Worm (Caenorhabditis elegans) whole organism, midembryonic: ENCODE measurements around the gene ZK1010.5.

Experiments
- T22C8.4 ChIP-seq: fragments of 200-800 bp; sonication (Bioruptor generic); IDR thresholded peaks from 2 replicates; pipeline ENCODE4 v1.3.6; 2022; ENCODE audit warnings: missing genetic modification characterization, missing compliant biosample characterization
- cog-1 ChIP-seq: sonication (generic microtip); optimal IDR thresholded peaks from 2 replicates; lab custom pipeline; 2016; ENCODE audit warnings: missing genetic modification characterization, missing compliant biosample characterization
- flt-1 ChIP-seq: fragments of 200-800 bp; sonication (Bioruptor generic); IDR thresholded peaks from 2 replicates; pipeline ENCODE4 v1.3.6; 2022; ENCODE audit warnings: missing genetic modification characterization, missing compliant biosample characterization
- klf-2 ChIP-seq: fragments of 200-800 bp; sonication (Bioruptor generic); conservative IDR thresholded peaks from 2 replicates; pipeline ENCODE4 v1.3.6; 2022; ENCODE audit warnings: missing genetic modification reagents, missing genetic modification characterization, missing compliant biosample characterization
- med-1 ChIP-seq: sonication (generic microtip); optimal IDR thresholded peaks from 2 replicates; lab custom pipeline; 2017; ENCODE audit warnings: missing genetic modification characterization, mild to moderate bottlenecking, missing compliant biosample characterization, antibody characterized with exemption, missing genetic modification reagents; ENCODE audit not compliant: insufficient read depth
- ref-1 ChIP-seq: fragments of 200-800 bp; sonication (Bioruptor generic); conservative IDR thresholded peaks from 2 replicates; pipeline ENCODE4 v1.3.6; 2022; ENCODE audit warnings: missing genetic modification reagents, missing genetic modification characterization, missing compliant biosample characterization
- tab-1 ChIP-seq: fragments of 200-800 bp; sonication (Bioruptor generic); IDR thresholded peaks from 2 replicates; pipeline ENCODE4 v1.3.6; 2022; ENCODE audit warnings: missing genetic modification characterization, missing compliant biosample characterization
- ztf-23 ChIP-seq: fragments of 200-800 bp; sonication (Bioruptor generic); IDR thresholded peaks from 2 replicates; pipeline ENCODE4 v1.3.6; 2022; ENCODE audit warnings: missing genetic modification reagents, missing genetic modification characterization, missing compliant biosample characterization
- ztf-29 ChIP-seq: fragments of 200-800 bp; sonication (Bioruptor generic); IDR thresholded peaks from 2 replicates; pipeline ENCODE4 v1.3.6; 2022; ENCODE audit warnings: missing genetic modification reagents, missing genetic modification characterization, missing compliant biosample characterization

The ZK1010.5 gene

ce11 chrIII:12993055-12993454 is 5.7 kb upstream of the ZK1010.5 start:
- no peak for TF ChIP-seq ztf-29 (GFP tag; lab: Robert Waterston, UW)
- TF ChIP-seq ref-1 (GFP tag; lab: Robert Waterston, UW): no peak
- no peak for TF ChIP-seq tab-1 (GFP tag; lab: Robert Waterston, UW)
- no peak for TF ChIP-seq cog-1
- TF ChIP-seq ztf-23: no peak
- TF ChIP-seq klf-2 (GFP tag; lab: Robert Waterston, UW): no peak
- TF ChIP-seq med-1 (GFP tag; lab: Kevin White, UChicago): no peak
- TF ChIP-seq T22C8.4 (GFP tag; lab: Robert Waterston, UW): no peak

- TF ChIP-seq med-1 (GFP tag; lab: Kevin White, UChicago) (no peak), tab-1 (GFP tag; lab: Robert Waterston, UW) (no peak), ztf-23 (no peak), cog-1 (no peak), flt-1 (GFP tag; lab: Robert Waterston, UW) (no peak), klf-2 (GFP tag; lab: Robert Waterston, UW) (no peak), ztf-29 (GFP tag; lab: Robert Waterston, UW) (no peak), T22C8.4 (GFP tag; lab: Robert Waterston, UW) (no peak), ref-1 (GFP tag; lab: Robert Waterston, UW) (no peak)
These were observed 3.7 kb upstream of the ZK1010.5 start, which contains the start of gene ZK1010.12 for ce11 chrIII:12990997-12991396. Gene ZK1010.12 (plus strand): TSS chrIII:12991297.

ce11 chrIII:12980770-12981169 is 6.5 kb downstream of the ZK1010.5 start, which contains the start of gene ZK1010.4:
Gene ZK1010.4 (plus strand): TSS chrIII:12981070.
- TF ChIP-seq ztf-23 (no peak), ztf-29 (GFP tag; lab: Robert Waterston, UW) (no peak), T22C8.4 (GFP tag; lab: Robert Waterston, UW) (no peak), flt-1 (GFP tag; lab: Robert Waterston, UW) (no peak), tab-1 (GFP tag; lab: Robert Waterston, UW) (no peak), cog-1 (no peak), klf-2 (GFP tag; lab: Robert Waterston, UW) (no peak), ref-1 (GFP tag; lab: Robert Waterston, UW) (no peak), med-1 (GFP tag; lab: Kevin White, UChicago) (no peak)

- TF ChIP-seq ztf-29 (GFP tag; lab: Robert Waterston, UW) (no peak), cog-1 (peak; percentile 10), ztf-23 (0 out of 2 replicates have a peak, but pooled peaks have one; percentile 25), T22C8.4 (GFP tag; lab: Robert Waterston, UW) (peak; percentile 26; the same call in 1 of the 2 replicates)
These were observed 8.7 kb downstream of the ZK1010.5 start, which contains the start of the genes ubq-2 and frg-1 for ce11 chrIII:12978473-12979174. Gene ubq-2 (minus strand): TSS chrIII:12978523. Gene frg-1 (plus strand): TSS chrIII:12979162.

- TF ChIP-seq cog-1 (no peak), tab-1 (GFP tag; lab: Robert Waterston, UW) (no peak), ref-1 (GFP tag; lab: Robert Waterston, UW) (no peak), flt-1 (GFP tag; lab: Robert Waterston, UW) (no peak), ztf-23 (no peak), ztf-29 (GFP tag; lab: Robert Waterston, UW) (no peak)
These were observed 9.8 kb downstream of the ZK1010.5 start, which contains the start of gene ZK1010.2 for ce11 chrIII:12977559-12977958. Gene ZK1010.2 (minus strand): TSS chrIII:12977862.

- no peak for TF ChIP-seq ztf-29 (GFP tag; lab: Robert Waterston, UW)
- no peak for TF ChIP-seq med-1 (GFP tag; lab: Kevin White, UChicago)
- no peak for TF ChIP-seq klf-2 (GFP tag; lab: Robert Waterston, UW)
- TF ChIP-seq T22C8.4 (GFP tag; lab: Robert Waterston, UW): no peak
- TF ChIP-seq cog-1: no peak
- no peak for TF ChIP-seq ztf-23
- TF ChIP-seq flt-1 (GFP tag; lab: Robert Waterston, UW): no peak
- TF ChIP-seq tab-1 (GFP tag; lab: Robert Waterston, UW): no peak
- TF ChIP-seq ref-1 (GFP tag; lab: Robert Waterston, UW): no peak
These were observed 14.9 kb downstream of the ZK1010.5 start, which contains the start of gene bckd-1A for ce11 chrIII:12972398-12972797. Gene bckd-1A (minus strand): TSS chrIII:12972498.

ce11 chrIII:12971828-12972379 is 15.4 kb downstream of the ZK1010.5 start:
- TF ChIP-seq T22C8.4 (GFP tag; lab: Robert Waterston, UW) (no peak), klf-2 (GFP tag; lab: Robert Waterston, UW) (no peak), ref-1 (GFP tag; lab: Robert Waterston, UW) (no peak), cog-1 (no peak), ztf-29 (GFP tag; lab: Robert Waterston, UW) (no peak), tab-1 (GFP tag; lab: Robert Waterston, UW) (no peak), med-1 (GFP tag; lab: Kevin White, UChicago) (no peak), ztf-23 (no peak), flt-1 (GFP tag; lab: Robert Waterston, UW) (no peak)

ce11 chrIII:12968330-12968729 is 19.0 kb downstream of the ZK1010.5 start:
- TF ChIP-seq ztf-29 (GFP tag; lab: Robert Waterston, UW) (no peak), tab-1 (GFP tag; lab: Robert Waterston, UW) (no peak), klf-2 (GFP tag; lab: Robert Waterston, UW) (no peak), ztf-23 (no peak), med-1 (GFP tag; lab: Kevin White, UChicago) (no peak), ref-1 (GFP tag; lab: Robert Waterston, UW) (no peak), T22C8.4 (GFP tag; lab: Robert Waterston, UW) (no peak), cog-1 (no peak), flt-1 (GFP tag; lab: Robert Waterston, UW) (no peak)
